Fruit fly (Drosophila melanogaster) whole organism, embryonic: ENCODE data around the gene Grip128.

Experiments
- Adf1 ChIP-seq: fragments of 200-800 bp; sonication (Bioruptor generic); IDR thresholded peaks from 2 replicates; pipeline ENCODE4 v1.3.6; 2022; ENCODE audit warnings: missing biosample characterization, missing genetic modification characterization
- CG10209 ChIP-seq: fragments of 200-800 bp; sonication (Bioruptor generic); optimal IDR thresholded peaks from 3 replicates; lab custom pipeline; 2017; ENCODE audit warnings: missing biosample characterization, mild to moderate bottlenecking, missing genetic modification characterization, missing genetic modification reagents
- CG12236 ChIP-seq: fragments of 200-800 bp; sonication (Bioruptor generic); optimal IDR thresholded peaks from 2 replicates; lab custom pipeline; 2016; ENCODE audit warnings: missing biosample characterization, missing genetic modification characterization
- CG13123 ChIP-seq: fragments of 200-800 bp; sonication (Bioruptor generic); optimal IDR thresholded peaks from 2 replicates; lab custom pipeline; 2016; ENCODE audit warnings: missing biosample characterization, missing genetic modification characterization
- CG14667 ChIP-seq: fragments of 200-800 bp; sonication (Bioruptor generic); IDR thresholded peaks from 2 replicates; pipeline ENCODE4 v1.3.6; 2022; ENCODE audit warnings: missing biosample characterization, missing genetic modification characterization
- CG17385 ChIP-seq: fragments of 200-800 bp; sonication (Bioruptor generic); optimal IDR thresholded peaks from 3 replicates; lab custom pipeline; 2018; ENCODE audit warnings: missing biosample characterization, mild to moderate bottlenecking, missing genetic modification characterization
- CG17612 ChIP-seq: fragments of 200-800 bp; sonication (Bioruptor generic); IDR thresholded peaks from 2 replicates; pipeline ENCODE4 v1.3.6; 2022; ENCODE audit warnings: missing biosample characterization, missing genetic modification characterization
- CG4282 ChIP-seq: fragments of 200-800 bp; sonication (Bioruptor generic); optimal IDR thresholded peaks from 2 replicates; lab custom pipeline; 2016; ENCODE audit warnings: missing biosample characterization, missing genetic modification characterization
- CG5180 ChIP-seq: fragments of 200-800 bp; sonication (Bioruptor generic); optimal IDR thresholded peaks from 3 replicates; lab custom pipeline; 2017; ENCODE audit warnings: missing biosample characterization, missing genetic modification characterization, mild to moderate bottlenecking, moderate library complexity, missing genetic modification reagents
- CG6272 ChIP-seq: fragments of 200-800 bp; sonication (Bioruptor generic); IDR thresholded peaks from 2 replicates; pipeline ENCODE4 v1.3.6; 2022; ENCODE audit warnings: missing biosample characterization, missing genetic modification characterization
- CG8290 ChIP-seq, 3 experiments: fragments of 200-800 bp; sonication (Bioruptor generic); optimal IDR thresholded peaks; 2 replicates each; lab custom pipeline; 2016 to 2019; ENCODE audit warnings: missing biosample characterization in 3 of 3, missing genetic modification characterization in 3 of 3, mild to moderate bottlenecking in 2 of 3, moderate library complexity in 1 of 3
- CG8765 ChIP-seq: fragments of 200-800 bp; sonication (Bioruptor generic); IDR thresholded peaks from 2 replicates; pipeline ENCODE4 v1.3.6; 2022; ENCODE audit warnings: missing biosample characterization, missing genetic modification characterization
- CG9437 ChIP-seq: fragments of 200-800 bp; sonication (Bioruptor generic); optimal IDR thresholded peaks from 2 replicates; lab custom pipeline; 2018; ENCODE audit warnings: missing biosample characterization, mild to moderate bottlenecking, missing genetic modification characterization
- CoRest ChIP-seq: fragments of 200-800 bp; sonication (Bioruptor generic); optimal IDR thresholded peaks from 3 replicates; lab custom pipeline; 2018; ENCODE audit warnings: missing biosample characterization, mild to moderate bottlenecking, missing genetic modification characterization, moderate library complexity
- CrebB ChIP-seq: fragments of 200-800 bp; sonication (Bioruptor generic); optimal IDR thresholded peaks from 3 replicates; lab custom pipeline; 2018; ENCODE audit warnings: missing biosample characterization, mild to moderate bottlenecking, missing genetic modification characterization
- E2f2 ChIP-seq: fragments of 200-800 bp; sonication (Bioruptor generic); IDR thresholded peaks from 2 replicates; pipeline ENCODE4 v1.3.6; 2022; ENCODE audit warnings: missing biosample characterization, missing genetic modification characterization
- Fer2 ChIP-seq: fragments of 200-800 bp; sonication (Bioruptor generic); optimal IDR thresholded peaks from 2 replicates; lab custom pipeline; 2018; ENCODE audit warnings: missing biosample characterization, mild to moderate bottlenecking, missing genetic modification characterization, moderate library complexity
- GATAe ChIP-seq: fragments of 200-800 bp; sonication (Bioruptor generic); conservative IDR thresholded peaks from 2 replicates; pipeline ENCODE4 v1.3.6; 2022; ENCODE audit warnings: missing biosample characterization, missing genetic modification characterization
- H15 ChIP-seq: fragments of 200-800 bp; sonication (Bioruptor generic); IDR thresholded peaks from 3 replicates; pipeline ENCODE4 v1.3.6; 2022; ENCODE audit warnings: missing biosample characterization, missing genetic modification characterization
- HHEX ChIP-seq: fragments of 200-800 bp; sonication (Bioruptor generic); optimal IDR thresholded peaks from 3 replicates; lab custom pipeline; 2017; ENCODE audit warnings: missing biosample characterization, mild to moderate bottlenecking, missing genetic modification characterization, missing genetic modification reagents
- HLHmδ ChIP-seq: fragments of 200-800 bp; sonication (Bioruptor generic); optimal IDR thresholded peaks from 2 replicates; lab custom pipeline; 2018; ENCODE audit warnings: missing biosample characterization, mild to moderate bottlenecking, missing genetic modification characterization, moderate library complexity
- MBD-R2 ChIP-seq: fragments of 200-800 bp; sonication (Bioruptor generic); IDR thresholded peaks from 2 replicates; pipeline ENCODE4 v1.3.6; 2022; ENCODE audit warnings: missing biosample characterization, missing genetic modification characterization
- Mes4 ChIP-seq: fragments of 200-800 bp; sonication (Bioruptor generic); optimal IDR thresholded peaks from 2 replicates; lab custom pipeline; 2016; ENCODE audit warnings: missing biosample characterization, missing genetic modification characterization
- NK7.1 ChIP-seq: fragments of 200-800 bp; sonication (Bioruptor generic); optimal IDR thresholded peaks from 3 replicates; lab custom pipeline; 2016; ENCODE audit warnings: missing biosample characterization, missing genetic modification characterization
- Oli ChIP-seq: fragments of 200-800 bp; sonication (Bioruptor generic); optimal IDR thresholded peaks from 2 replicates; lab custom pipeline; 2018; ENCODE audit warnings: missing biosample characterization, mild to moderate bottlenecking, missing genetic modification characterization, moderate library complexity
- Rx ChIP-seq: fragments of 200-800 bp; sonication (Bioruptor generic); IDR thresholded peaks from 2 replicates; pipeline ENCODE4 v1.3.6; 2022; ENCODE audit warnings: missing biosample characterization, missing genetic modification characterization
- YL-1 ChIP-seq: fragments of 200-800 bp; sonication (Bioruptor generic); optimal IDR thresholded peaks from 3 replicates; lab custom pipeline; 2017; ENCODE audit warnings: missing biosample characterization, mild to moderate bottlenecking, missing genetic modification characterization
- amos ChIP-seq: fragments of 200-800 bp; sonication (Bioruptor generic); IDR thresholded peaks from 2 replicates; pipeline ENCODE4 v1.3.6; 2022; ENCODE audit warnings: missing biosample characterization, missing genetic modification characterization; ENCODE audit not compliant: partially characterized antibody
- ato ChIP-seq: fragments of 200-800 bp; sonication (Bioruptor generic); IDR thresholded peaks from 2 replicates; pipeline ENCODE4 v1.3.6; 2022; ENCODE audit warnings: missing biosample characterization, missing genetic modification characterization; ENCODE audit not compliant: partially characterized antibody
- chif ChIP-seq, 2 experiments: fragments of 200-800 bp; sonication (Bioruptor generic); optimal IDR thresholded peaks; 3 replicates each; lab custom pipeline; 2016; ENCODE audit warnings: missing biosample characterization in 2 of 2, missing genetic modification characterization in 2 of 2
- chinmo ChIP-seq: fragments of 200-800 bp; sonication (Bioruptor generic); IDR thresholded peaks from 4 replicates; pipeline ENCODE4 v1.3.6; 2022; ENCODE audit warnings: missing biosample characterization, missing genetic modification characterization; ENCODE audit not compliant: partially characterized antibody
- chn ChIP-seq: fragments of 200-800 bp; sonication (Bioruptor generic); optimal IDR thresholded peaks from 2 replicates; lab custom pipeline; 2016; ENCODE audit warnings: missing biosample characterization, missing genetic modification characterization
- crc ChIP-seq: fragments of 200-800 bp; sonication (Bioruptor generic); optimal IDR thresholded peaks from 2 replicates; lab custom pipeline; 2016; ENCODE audit warnings: missing biosample characterization, missing genetic modification characterization
- grau ChIP-seq: fragments of 200-800 bp; optimal IDR thresholded peaks from 3 replicates; lab custom pipeline; 2019; ENCODE audit warnings: missing biosample characterization, mild to moderate bottlenecking, missing genetic modification characterization, moderate library complexity
- gro ChIP-seq: fragments of 200-800 bp; sonication (Bioruptor generic); optimal IDR thresholded peaks from 2 replicates; lab custom pipeline; 2016; ENCODE audit warnings: missing biosample characterization, missing genetic modification characterization
- hb ChIP-seq: fragments of 200-800 bp; sonication (Bioruptor generic); IDR thresholded peaks from 3 replicates; pipeline ENCODE4 v1.3.6; 2022; ENCODE audit warnings: missing biosample characterization, missing genetic modification characterization; ENCODE audit not compliant: partially characterized antibody
- jigr1 ChIP-seq: fragments of 200-800 bp; sonication (Bioruptor generic); IDR thresholded peaks from 3 replicates; pipeline ENCODE4 v1.3.6; 2022; ENCODE audit warnings: missing biosample characterization, missing genetic modification characterization
- lilli ChIP-seq: fragments of 200-800 bp; sonication (Bioruptor generic); optimal IDR thresholded peaks from 3 replicates; lab custom pipeline; 2016; ENCODE audit warnings: missing biosample characterization, missing genetic modification characterization
- nerfin-1 ChIP-seq: fragments of 200-800 bp; sonication (Bioruptor generic); optimal IDR thresholded peaks from 3 replicates; lab custom pipeline; 2019; ENCODE audit warnings: missing biosample characterization, mild to moderate bottlenecking, missing genetic modification characterization, moderate library complexity
- odd ChIP-seq: fragments of 200-800 bp; sonication (Bioruptor generic); optimal IDR thresholded peaks from 2 replicates; lab custom pipeline; 2017; ENCODE audit warnings: missing biosample characterization, mild to moderate bottlenecking, missing genetic modification characterization
- peb ChIP-seq: fragments of 200-800 bp; sonication (Bioruptor generic); IDR thresholded peaks from 2 replicates; pipeline ENCODE4 v1.3.6; 2022; ENCODE audit warnings: missing biosample characterization, missing genetic modification characterization
- prd ChIP-seq, 3 experiments: fragments of >200 bp in 2 of 3; fragments of 200-800 bp in 1 of 3; sonication (Bioruptor generic) in 1 of 3; optimal IDR thresholded peaks in 2 of 3; IDR thresholded peaks in 1 of 3; 2 replicates in 2 of 3; 3 replicates in 1 of 3; pipeline versions ENCODE4 v1.3.6 to Lab custom; 2017 to 2022; ENCODE audit warnings: missing biosample characterization in 1 of 3, missing genetic modification characterization in 1 of 3
- pum ChIP-seq: fragments of 200-800 bp; sonication (Bioruptor generic); optimal IDR thresholded peaks from 2 replicates; lab custom pipeline; 2016; ENCODE audit warnings: missing biosample characterization, missing genetic modification characterization
- sc ChIP-seq, 3 experiments: fragments of >200 bp in 2 of 3; fragments of 200-800 bp in 1 of 3; sonication (Bioruptor generic) in 1 of 3; optimal IDR thresholded peaks; 2 replicates in 2 of 3; 3 replicates in 1 of 3; lab custom pipeline; 2017; ENCODE audit warnings: mild to moderate bottlenecking in 1 of 3, missing biosample characterization in 1 of 3, missing genetic modification characterization in 1 of 3, missing genetic modification reagents in 1 of 3
- slou ChIP-seq: fragments of 200-800 bp; sonication (Bioruptor generic); optimal IDR thresholded peaks from 3 replicates; lab custom pipeline; 2016; ENCODE audit warnings: missing biosample characterization, missing genetic modification characterization
- so ChIP-seq: fragments of 200-800 bp; sonication (Bioruptor generic); IDR thresholded peaks from 3 replicates; pipeline ENCODE4 v1.3.6; 2022; ENCODE audit warnings: missing biosample characterization, missing genetic modification characterization
- tio ChIP-seq: fragments of 200-800 bp; sonication (Bioruptor generic); optimal IDR thresholded peaks from 2 replicates; lab custom pipeline; 2017; ENCODE audit warnings: missing biosample characterization, missing genetic modification characterization, inconsistent platforms
- unc-4 ChIP-seq: fragments of 200-800 bp; sonication (Bioruptor generic); IDR thresholded peaks from 2 replicates; pipeline ENCODE4 v1.3.6; 2022; ENCODE audit warnings: missing biosample characterization, missing genetic modification characterization; ENCODE audit not compliant: partially characterized antibody
- zen ChIP-seq: fragments of 200-800 bp; sonication (Bioruptor generic); optimal IDR thresholded peaks from 3 replicates; lab custom pipeline; 2018; ENCODE audit warnings: missing biosample characterization, mild to moderate bottlenecking, missing genetic modification characterization, moderate library complexity
- zfh2 ChIP-seq: fragments of 200-800 bp; sonication (Bioruptor generic); optimal IDR thresholded peaks from 2 replicates; lab custom pipeline; 2016; ENCODE audit warnings: missing biosample characterization, missing genetic modification characterization

The Grip128 gene

dm6 chrX:15486682-15487081 lies 14.8 kb upstream of the Grip128 start, which contains the start of gene Gmap (continued):
- TF ChIP-seq NK7.1 (GFP tag; lab: Kevin White, UChicago) (no peak), Adf1 (0 out of 2 replicates have a peak, but pooled peaks have one; percentile 8), zfh2 (GFP tag; lab: Kevin White, UChicago) (no peak), H15 (GFP tag; lab: Robert Waterston, UW) (no peak), Rx (GFP tag; lab: Robert Waterston, UW) (no peak), pum (GFP tag; lab: Kevin White, UChicago) (no peak), chif (GFP tag; optimal IDR thresholded peaks at IDR 0.05; lab: Kevin White, UChicago) (no peak), slou (GFP tag; lab: Kevin White, UChicago) (no peak), CG12236 (GFP tag; lab: Kevin White, UChicago) (no peak), CG14667 (GFP tag; lab: Robert Waterston, UW) (no peak), nerfin-1 (tag; lab: Kevin White, UChicago) (no peak), Fer2 (tag; lab: Kevin White, UChicago) (no peak), grau (tag; lab: Kevin White, UChicago) (no peak), MBD-R2 (GFP tag; lab: Robert Waterston, UW) (peak; percentile 71), Mes4 (GFP tag; lab: Kevin White, UChicago) (no peak), hb (GFP tag; lab: Robert Waterston, UW) (peak; percentile 90), CG9437 (GFP tag; lab: Kevin White, UChicago) (no peak), GATAe (GFP tag; lab: Robert Waterston, UW) (no peak), jigr1 (GFP tag; lab: Robert Waterston, UW) (no peak), CG17612 (GFP tag; lab: Robert Waterston, UW) (no peak), CG8765 (GFP tag; lab: Robert Waterston, UW) (no peak), sc (optimal IDR thresholded peaks at IDR 0.05; lab: Kevin White, UChicago) (no peak), sc (GFP tag; optimal IDR thresholded peaks at IDR 0.05; lab: Kevin White, UChicago) (no peak), CG17385 (no peak), CG8290 (GFP tag; optimal IDR thresholded peaks at IDR 0.05; lab: Kevin White, UChicago) (no peak), CG8290 (tag; optimal IDR thresholded peaks at IDR 0.05; lab: Kevin White, UChicago) (peak in 1 of 2 experiments; percentile 16), crc (GFP tag; lab: Kevin White, UChicago) (no peak), gro (GFP tag; lab: Kevin White, UChicago) (no peak), YL-1 (GFP tag; lab: Kevin White, UChicago) (peak; percentile 39), CG6272 (GFP tag; lab: Robert Waterston, UW) (no peak), CG13123 (GFP tag; lab: Kevin White, UChicago) (no peak), HHEX (GFP tag; lab: Kevin White, UChicago) (no peak), CG10209 (GFP tag; lab: Kevin White, UChicago) (no peak), unc-4 (GFP tag; lab: Robert Waterston, UW) (peak; percentile 71), ato (peak; percentile 90), amos (GFP tag; lab: Robert Waterston, UW) (peak; percentile 78; the same call in 1 of the 2 replicates), chn (GFP tag; lab: Kevin White, UChicago) (no peak), HLHmδ (GFP tag; lab: Kevin White, UChicago) (no peak), CG4282 (GFP tag; lab: Kevin White, UChicago) (no peak), prd (optimal IDR thresholded peaks at IDR 0.05; lab: Kevin White, UChicago) (no peak), prd (GFP tag; IDR thresholded peaks at IDR 0.05; lab: Robert Waterston, UW) (no peak), tio (GFP tag; lab: Kevin White, UChicago) (no peak), CrebB (no peak), chinmo (GFP tag; lab: Robert Waterston, UW) (0 out of 4 replicates have a peak, but pooled peaks have one; percentile 58), peb (GFP tag; lab: Robert Waterston, UW) (no peak), zen (tag; lab: Kevin White, UChicago) (no peak), Oli (no peak), so (GFP tag; lab: Robert Waterston, UW) (no peak), E2f2 (GFP tag; lab: Robert Waterston, UW) (peak; percentile 94), lilli (GFP tag; lab: Kevin White, UChicago) (no peak), CG5180 (GFP tag; lab: Kevin White, UChicago) (no peak), CoRest (tag; lab: Kevin White, UChicago) (no peak), odd (GFP tag; lab: Kevin White, UChicago) (no peak)
